Worm (Caenorhabditis elegans): ENCODE measurements around the gene hach-1.

ce11 chrIII:5572806-5573205, 17.6 kb downstream of the hach-1 start:
- TF ChIP-seq R02D3.7 (tag; optimal IDR thresholded peaks at IDR 0.05) (no peak), ama-1 (optimal IDR thresholded peaks at IDR 0.05) (no peak), snpc-1.2 (GFP tag; IDR thresholded peaks at IDR 0.05) (no peak), nhr-25 (tag; optimal IDR thresholded peaks at IDR 0.05; ENCODE audit: borderline replicate concordance, insufficient read depth) (no peak), unc-62 (GFP tag; optimal IDR thresholded peaks at IDR 0.05 in 1 of 2) (no peak), unc-62 (tag; optimal IDR thresholded peaks at IDR 0.05) (no peak)

Measured in whole organism, L4 larva.